Fruit fly (Drosophila melanogaster): ENCODE results near the gene CG7600.
A peak's percentile ranks its signal among the peaks of the same experiment; 100 is the strongest.

Gene CG7600

DNA sequence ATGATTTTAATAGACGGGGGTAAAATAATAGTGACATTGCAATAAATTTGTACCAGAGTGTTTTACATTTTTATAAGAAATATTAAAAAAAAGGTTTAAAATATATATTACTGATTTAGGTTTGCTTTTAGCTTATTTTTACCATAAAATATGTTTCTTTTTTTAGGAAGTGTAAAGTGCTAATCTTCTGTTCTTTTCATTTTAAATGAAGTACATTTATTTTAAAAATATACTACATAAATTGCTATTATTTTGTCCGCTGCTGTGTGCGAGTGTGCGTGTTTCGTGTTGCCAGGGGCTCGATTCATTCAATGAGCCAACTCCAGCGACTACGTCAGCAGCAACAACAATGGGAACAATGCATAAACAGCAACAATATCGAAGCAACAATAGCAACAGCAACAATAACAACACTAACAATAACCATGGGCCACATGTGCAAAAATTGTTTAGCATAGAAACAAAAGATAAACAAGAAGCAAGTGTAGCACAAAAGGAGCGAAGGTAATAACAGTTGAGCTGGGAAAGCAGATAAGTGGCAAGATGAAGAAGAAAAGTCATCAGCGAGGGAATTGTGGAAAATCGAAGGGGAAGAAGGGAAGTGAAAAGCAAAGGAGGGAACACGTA, 51.0 kb downstream of the CG7600 start (continued):
- TF ChIP-seq klu (GFP tag; IDR thresholded peaks at IDR 0.05): peak; percentile 77
- no peak for TF ChIP-seq YL-1 (GFP tag; optimal IDR thresholded peaks at IDR 0.05)
- TF ChIP-seq ssp (GFP tag; IDR thresholded peaks at IDR 0.05): peak; percentile 73
- peak; percentile 41 for TF ChIP-seq lilli (GFP tag; optimal IDR thresholded peaks at IDR 0.05)
- TF ChIP-seq CG6175 (GFP tag; IDR thresholded peaks at IDR 0.05): peak; percentile 29; the same call in 1 of the 3 replicates
- peak; percentile 23 to 24 for TF ChIP-seq chif (GFP tag; optimal IDR thresholded peaks at IDR 0.05)
- 0 out of 3 replicates have a peak, but pooled peaks have one; percentile 7 for TF ChIP-seq CG2199 (GFP tag; IDR thresholded peaks at IDR 0.05)
- peak; percentile 93 for TF ChIP-seq vvl (GFP tag; IDR thresholded peaks at IDR 0.05)
- TF ChIP-seq Poxn (GFP tag; IDR thresholded peaks at IDR 0.05): no peak
- no peak for TF ChIP-seq sna (GFP tag; IDR thresholded peaks at IDR 0.05; ENCODE audit: partially characterized antibody)
- no peak for TF ChIP-seq chinmo (GFP tag; IDR thresholded peaks at IDR 0.05; ENCODE audit: partially characterized antibody)
- TF ChIP-seq fd96Cb (tag; optimal IDR thresholded peaks at IDR 0.05): peak; percentile 94
- TF ChIP-seq Xbp1 (GFP tag; optimal IDR thresholded peaks at IDR 0.05): peak; percentile 77
- TF ChIP-seq phol (tag; optimal IDR thresholded peaks at IDR 0.05): peak; percentile 92
- no peak for TF ChIP-seq CG6765 (GFP tag; optimal IDR thresholded peaks at IDR 0.05)
- TF ChIP-seq CG1603 (tag; optimal IDR thresholded peaks at IDR 0.05): peak; percentile 5
- peak; percentile 92 for TF ChIP-seq so (GFP tag; IDR thresholded peaks at IDR 0.05)
- TF ChIP-seq CG15479 (GFP tag; optimal IDR thresholded peaks at IDR 0.05): peak; percentile 95
- no peak for TF ChIP-seq insv (GFP tag; optimal IDR thresholded peaks at IDR 0.05)
- TF ChIP-seq CG1024 (GFP tag; IDR thresholded peaks at IDR 0.05): peak; percentile 69
- TF ChIP-seq Stat92E (GFP tag; optimal IDR thresholded peaks at IDR 0.05): peak in 1 of 3 experiments; percentile 80
- peak; percentile 64 for TF ChIP-seq org-1 (GFP tag; optimal IDR thresholded peaks at IDR 0.05)
- peak; percentile 77 for TF ChIP-seq Fer3 (tag; optimal IDR thresholded peaks at IDR 0.05)
- peak; percentile 10; the same call in 1 of the 2 replicates for TF ChIP-seq MBD-R2 (GFP tag; IDR thresholded peaks at IDR 0.05)
- TF ChIP-seq pfk (GFP tag; optimal IDR thresholded peaks at IDR 0.05): no peak
- TF ChIP-seq cas (GFP tag; IDR thresholded peaks at IDR 0.05): peak; percentile 53; the same call in 1 of the 2 replicates
- TF ChIP-seq danr (GFP tag; IDR thresholded peaks at IDR 0.05): peak; percentile 67; the same call in 1 of the 2 replicates
- peak; percentile 82 for TF ChIP-seq CG10209 (GFP tag; optimal IDR thresholded peaks at IDR 0.05)
- no peak for TF ChIP-seq Scr (GFP tag; IDR thresholded peaks at IDR 0.05; ENCODE audit: partially characterized antibody)
- TF ChIP-seq BEAF-32 (GFP tag; optimal IDR thresholded peaks at IDR 0.05): no peak
- TF ChIP-seq az2 (GFP tag; optimal IDR thresholded peaks at IDR 0.05): peak; percentile 73
- TF ChIP-seq CG18619 (GFP tag; optimal IDR thresholded peaks at IDR 0.05): peak; percentile 74
- no peak for TF ChIP-seq Sry-β (GFP tag; optimal IDR thresholded peaks at IDR 0.05)
- peak; percentile 74 for TF ChIP-seq CG4820 (GFP tag; optimal IDR thresholded peaks at IDR 0.05)
- TF ChIP-seq Hr51 (GFP tag; optimal IDR thresholded peaks at IDR 0.05): peak in 1 of 2 experiments; percentile 97
- TF ChIP-seq ci (GFP tag; IDR thresholded peaks at IDR 0.05): peak; percentile 63; the same call in 1 of the 3 replicates
- TF ChIP-seq CTCF (GFP tag; optimal IDR thresholded peaks at IDR 0.05): peak; percentile 53
- TF ChIP-seq Dad (GFP tag; optimal IDR thresholded peaks at IDR 0.05): no peak
- peak; percentile 54 for TF ChIP-seq Six4 (GFP tag; optimal IDR thresholded peaks at IDR 0.05)
- TF ChIP-seq Bteb2 (GFP tag; optimal IDR thresholded peaks at IDR 0.05): no peak
- peak; percentile 51 for TF ChIP-seq CG12155 (GFP tag; optimal IDR thresholded peaks at IDR 0.05)
- peak; percentile 31 for TF ChIP-seq stwl (tag; optimal IDR thresholded peaks at IDR 0.05)
- no peak for TF ChIP-seq CG11456 (GFP tag; IDR thresholded peaks at IDR 0.05)
- TF ChIP-seq CG10267 (tag; optimal IDR thresholded peaks at IDR 0.05): peak; percentile 84
- no peak for TF ChIP-seq Taf1 (GFP tag; IDR thresholded peaks at IDR 0.05)
- no peak for TF ChIP-seq pan (optimal IDR thresholded peaks at IDR 0.05)
- TF ChIP-seq pan (GFP tag; optimal IDR thresholded peaks at IDR 0.05 in 1 of 2, IDR thresholded peaks at IDR 0.05 in 1 of 2): peak in 1 of 2 experiments; percentile 92
- TF ChIP-seq knrl (GFP tag; IDR thresholded peaks at IDR 0.05; ENCODE audit: partially characterized antibody): no peak
- TF ChIP-seq Fer2 (tag; optimal IDR thresholded peaks at IDR 0.05): peak; percentile 35
- peak; percentile 72 for TF ChIP-seq ara (GFP tag; IDR thresholded peaks at IDR 0.05)
